Worm (Caenorhabditis elegans) whole organism, early embryonic: ENCODE measurements around the gene zgpa-1.

Source experiments
- B0310.2 ChIP-seq: sonication (generic microtip); optimal IDR thresholded peaks from 2 replicates; lab custom pipeline; 2016; ENCODE audit warnings: mild to moderate bottlenecking, missing genetic modification characterization, missing compliant biosample characterization
- F13C5.2 ChIP-seq: sonication (generic microtip); optimal IDR thresholded peaks from 2 replicates; lab custom pipeline; 2017; ENCODE audit warnings: mild to moderate bottlenecking, missing genetic modification characterization, inconsistent platforms, missing compliant biosample characterization
- aly-1 ChIP-seq: sonication (generic microtip); optimal IDR thresholded peaks from 2 replicates; lab custom pipeline; 2016; ENCODE audit warnings: missing genetic modification characterization, missing compliant biosample characterization
- ama-1 ChIP-seq: fragments of 150-350 bp; optimal IDR thresholded peaks from 2 replicates; lab custom pipeline; 2014
- ceh-13 ChIP-seq: fragments of 200-800 bp; sonication (Bioruptor generic); optimal IDR thresholded peaks from 2 replicates; lab custom pipeline; 2018; ENCODE audit warnings: mild to moderate bottlenecking, missing genetic modification characterization, missing compliant biosample characterization
- hmg-4 ChIP-seq: fragments of 200-800 bp; sonication (Bioruptor generic); optimal IDR thresholded peaks from 2 replicates; lab custom pipeline; 2018; ENCODE audit warnings: mild to moderate bottlenecking, missing genetic modification characterization, missing compliant biosample characterization
- pes-1 ChIP-seq: fragments of 200-800 bp; sonication (Bioruptor generic); IDR thresholded peaks from 2 replicates; pipeline ENCODE4 v1.3.6; 2022; ENCODE audit warnings: missing genetic modification reagents, missing genetic modification characterization, missing compliant biosample characterization
- scrt-1 ChIP-seq: fragments of 200-800 bp; sonication (Bioruptor generic); IDR thresholded peaks from 2 replicates; pipeline ENCODE4 v1.3.6; 2022; ENCODE audit warnings: missing genetic modification characterization, missing compliant biosample characterization
- sea-1 ChIP-seq: fragments of 200-800 bp; sonication (Bioruptor generic); conservative IDR thresholded peaks from 2 replicates; pipeline ENCODE4 v1.3.6; 2022; ENCODE audit warnings: missing genetic modification characterization, missing compliant biosample characterization
- tbx-11 ChIP-seq: fragments of 200-800 bp; sonication (Bioruptor generic); IDR thresholded peaks from 2 replicates; pipeline ENCODE4 v1.3.6; 2022; ENCODE audit warnings: missing genetic modification characterization, missing compliant biosample characterization

DNA sequence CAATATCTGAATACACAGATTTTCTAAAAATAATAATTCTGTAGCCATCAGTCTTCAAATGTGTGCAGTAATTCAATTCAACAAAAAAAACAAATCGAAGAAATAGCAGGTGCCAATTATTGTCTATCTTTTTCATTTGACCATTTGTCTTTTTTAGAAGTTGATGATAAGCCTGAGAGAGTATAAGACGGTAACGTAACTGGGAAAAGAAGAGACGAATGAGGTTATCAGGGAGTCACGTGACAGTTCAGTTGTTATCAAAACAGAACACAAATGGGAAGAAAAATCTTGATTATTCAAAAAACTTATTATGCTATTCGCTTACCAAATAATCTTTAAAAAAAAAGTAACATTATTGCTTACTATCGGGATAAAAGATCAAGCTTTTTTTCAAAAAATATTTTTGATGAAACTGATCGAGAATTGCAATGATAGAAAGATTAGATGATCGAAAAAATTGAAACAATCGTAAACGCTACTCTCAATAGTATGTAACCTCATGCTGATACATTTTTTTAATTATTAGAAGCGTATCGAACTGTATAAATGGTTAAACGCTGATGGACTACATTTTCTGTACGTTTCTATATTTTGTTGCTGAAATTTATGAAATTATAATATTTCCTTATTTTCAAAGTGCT is 31.8 kb upstream of the zgpa-1 start:
- TF ChIP-seq F13C5.2 (tag; lab: Kevin White, UChicago) (no peak), ama-1 (no peak), pes-1 (GFP tag; lab: Robert Waterston, UW) (no peak), tbx-11 (GFP tag; lab: Robert Waterston, UW) (no peak), B0310.2 (tag; lab: Kevin White, UChicago) (no peak), ceh-13 (GFP tag; lab: Kevin White, UChicago) (no peak), aly-1 (no peak), sea-1 (no peak), scrt-1 (no peak), hmg-4 (GFP tag; lab: Kevin White, UChicago) (no peak)
